Fruit fly (Drosophila melanogaster): ENCODE measurements around the gene CG31975.

The CG31975 gene

dm6 chr2L:182360-183144 lies 41.8 kb upstream of the CG31975 start (continued):
- TF ChIP-seq CG10654 (GFP tag; optimal IDR thresholded peaks at IDR 0.05): no peak
- peak; percentile 48 for TF ChIP-seq Hmr (GFP tag; optimal IDR thresholded peaks at IDR 0.05)
- TF ChIP-seq ssp (GFP tag; IDR thresholded peaks at IDR 0.05): no peak
- no peak for TF ChIP-seq CG1832 (GFP tag; optimal IDR thresholded peaks at IDR 0.05)
- no peak for TF ChIP-seq Taf1 (GFP tag; IDR thresholded peaks at IDR 0.05)
- no peak for TF ChIP-seq HmgZ (tag; optimal IDR thresholded peaks at IDR 0.05)
- no peak for TF ChIP-seq ham (GFP tag; IDR thresholded peaks at IDR 0.05)
- TF ChIP-seq CG15514 (GFP tag; optimal IDR thresholded peaks at IDR 0.05): no peak
- TF ChIP-seq Sox100B (GFP tag; optimal IDR thresholded peaks at IDR 0.05): no peak
- TF ChIP-seq CG31441 (GFP tag; IDR thresholded peaks at IDR 0.05): no peak
- no peak for TF ChIP-seq gt (GFP tag; IDR thresholded peaks at IDR 0.05)
- TF ChIP-seq Sry-δ (GFP tag; optimal IDR thresholded peaks at IDR 0.05): peak; percentile 9
- no peak for TF ChIP-seq ATbp (GFP tag; optimal IDR thresholded peaks at IDR 0.05)
- peak; percentile 3 for TF ChIP-seq CG10267 (tag; optimal IDR thresholded peaks at IDR 0.05)
- no peak for TF ChIP-seq ttk (GFP tag; IDR thresholded peaks at IDR 0.05)
- no peak for TF ChIP-seq MTF-1 (GFP tag; optimal IDR thresholded peaks at IDR 0.05; ENCODE audit: borderline replicate concordance)
- no peak for TF ChIP-seq grn (GFP tag; optimal IDR thresholded peaks at IDR 0.05)
- TF ChIP-seq esg (GFP tag; conservative IDR thresholded peaks at IDR 0.05): no peak
- TF ChIP-seq CG9437 (GFP tag; optimal IDR thresholded peaks at IDR 0.05): peak; percentile 100
- no peak for TF ChIP-seq CG6175 (GFP tag; IDR thresholded peaks at IDR 0.05)
- TF ChIP-seq vvl (GFP tag; IDR thresholded peaks at IDR 0.05): no peak
- TF ChIP-seq CG31388 (GFP tag; optimal IDR thresholded peaks at IDR 0.05): no peak
- no peak for TF ChIP-seq CG9215 (GFP tag; IDR thresholded peaks at IDR 0.05)
- TF ChIP-seq CG4820 (GFP tag; optimal IDR thresholded peaks at IDR 0.05): no peak
- no peak for TF ChIP-seq disco-r (GFP tag; optimal IDR thresholded peaks at IDR 0.05)
- TF ChIP-seq CG10274 (GFP tag; optimal IDR thresholded peaks at IDR 0.05): no peak
- no peak for TF ChIP-seq Deaf1 (tag; optimal IDR thresholded peaks at IDR 0.05)
- peak; percentile 51 for TF ChIP-seq stwl (tag; optimal IDR thresholded peaks at IDR 0.05)
- TF ChIP-seq her (GFP tag; optimal IDR thresholded peaks at IDR 0.05): no peak
- TF ChIP-seq pnt (GFP tag; optimal IDR thresholded peaks at IDR 0.05): no peak
- no peak for TF ChIP-seq hkb (optimal IDR thresholded peaks at IDR 0.05)
- no peak for TF ChIP-seq hkb (GFP tag; IDR thresholded peaks at IDR 0.05)
- TF ChIP-seq Kr (GFP tag; optimal IDR thresholded peaks at IDR 0.05): no peak
- no peak for TF ChIP-seq CG10565 (GFP tag; optimal IDR thresholded peaks at IDR 0.05)
- peak; percentile 53; the same call in 3 of the 4 replicates for TF ChIP-seq Dll (GFP tag; IDR thresholded peaks at IDR 0.05; ENCODE audit: partially characterized antibody)
- no peak for TF ChIP-seq CG11247 (GFP tag; IDR thresholded peaks at IDR 0.05)
- no peak for TF ChIP-seq kah (GFP tag; optimal IDR thresholded peaks at IDR 0.05)
- TF ChIP-seq nerfin-1 (tag; optimal IDR thresholded peaks at IDR 0.05): peak; percentile 38
- TF ChIP-seq CG13123 (GFP tag; optimal IDR thresholded peaks at IDR 0.05): no peak
- TF ChIP-seq Dp (GFP tag; optimal IDR thresholded peaks at IDR 0.05): peak; percentile 22
- TF ChIP-seq knrl (GFP tag; IDR thresholded peaks at IDR 0.05; ENCODE audit: partially characterized antibody): no peak; the same call in 2 of the 3 replicates
- TF ChIP-seq Stat92E (GFP tag; optimal IDR thresholded peaks at IDR 0.05): peak in 1 of 3 experiments; percentile 39
- TF ChIP-seq CG10209 (GFP tag; optimal IDR thresholded peaks at IDR 0.05): no peak
- TF ChIP-seq wor (GFP tag; IDR thresholded peaks at IDR 0.05): no peak
- peak; percentile 58 for TF ChIP-seq BEAF-32 (GFP tag; optimal IDR thresholded peaks at IDR 0.05)
- TF ChIP-seq CG4854 (GFP tag; optimal IDR thresholded peaks at IDR 0.05): no peak
- no peak for TF ChIP-seq ind (GFP tag; optimal IDR thresholded peaks at IDR 0.05)
- TF ChIP-seq maf-S (GFP tag; optimal IDR thresholded peaks at IDR 0.05): no peak
- no peak for TF ChIP-seq CG6765 (GFP tag; optimal IDR thresholded peaks at IDR 0.05)
- TF ChIP-seq fru (optimal IDR thresholded peaks at IDR 0.05): no peak
